Fruit fly (Drosophila melanogaster): Measurements from ENCODE around the gene CLIP-190.

The CLIP-190 gene

dm6 chr2L:17452624-17453023, 68.1 kb downstream of the CLIP-190 start, which contains the start of gene CG5050:
CG5050 (plus strand) TSS chr2L:17452924.
- TF ChIP-seq CG17806 (tag; optimal IDR thresholded peaks at IDR 0.05) (no peak), CG8301 (tag; optimal IDR thresholded peaks at IDR 0.05) (no peak), EcR (GFP tag; optimal IDR thresholded peaks at IDR 0.05) (no peak), Snoo (tag; optimal IDR thresholded peaks at IDR 0.05) (no peak), CG15710 (tag; optimal IDR thresholded peaks at IDR 0.05) (no peak), CG34367 (tag; optimal IDR thresholded peaks at IDR 0.05) (no peak), CG9948 (tag; optimal IDR thresholded peaks at IDR 0.05) (no peak), CG13204 (GFP tag; optimal IDR thresholded peaks at IDR 0.05) (no peak), CG8159 (tag; optimal IDR thresholded peaks at IDR 0.05) (no peak), fd96Ca (GFP tag; IDR thresholded peaks at IDR 0.05) (no peak), rn (GFP tag; IDR thresholded peaks at IDR 0.05) (no peak), CG14655 (GFP tag; optimal IDR thresholded peaks at IDR 0.05) (no peak), Pif1B (GFP tag; optimal IDR thresholded peaks at IDR 0.05) (no peak)

- no peak for TF ChIP-seq CG10348 (GFP tag; IDR thresholded peaks at IDR 0.05)
- no peak for TF ChIP-seq CG13204 (GFP tag; optimal IDR thresholded peaks at IDR 0.05)
- TF ChIP-seq Ets98B (GFP tag; IDR thresholded peaks at IDR 0.05) = no peak
- TF ChIP-seq CG34367 (tag; optimal IDR thresholded peaks at IDR 0.05) = no peak
- no peak for TF ChIP-seq gl (tag; optimal IDR thresholded peaks at IDR 0.05)
- no peak for TF ChIP-seq EcR (GFP tag; optimal IDR thresholded peaks at IDR 0.05)
- no peak for TF ChIP-seq CG15710 (tag; optimal IDR thresholded peaks at IDR 0.05)
- TF ChIP-seq rn (GFP tag; IDR thresholded peaks at IDR 0.05) = no peak
- TF ChIP-seq Pif1B (GFP tag; optimal IDR thresholded peaks at IDR 0.05) = no peak
- TF ChIP-seq CG9948 (tag; optimal IDR thresholded peaks at IDR 0.05) = no peak
- no peak for TF ChIP-seq CG12605 (GFP tag; IDR thresholded peaks at IDR 0.05)
- TF ChIP-seq Pif1A (GFP tag; optimal IDR thresholded peaks at IDR 0.05) = no peak
- TF ChIP-seq D1 (tag; optimal IDR thresholded peaks at IDR 0.05) = no peak
- no peak for TF ChIP-seq CG4496 (GFP tag; IDR thresholded peaks at IDR 0.05)
These were observed 71.3 kb downstream of the CLIP-190 start, which contains the start of gene SPH93 for dm6 chr2L:17455823-17456222. SPH93 (minus strand) TSS chr2L:17455923.

dm6 chr2L:17457944-17458343, 73.4 kb downstream of the CLIP-190 start, which contains the start of gene CG18563:
CG18563 (minus strand) TSS chr2L:17458044.
- no peak for TF ChIP-seq CG10348 (GFP tag; IDR thresholded peaks at IDR 0.05)
- no peak for TF ChIP-seq CG4496 (GFP tag; IDR thresholded peaks at IDR 0.05)
- TF ChIP-seq CG17806 (tag; optimal IDR thresholded peaks at IDR 0.05) = no peak
- no peak for TF ChIP-seq CG8301 (tag; optimal IDR thresholded peaks at IDR 0.05)
- TF ChIP-seq Pif1A (GFP tag; optimal IDR thresholded peaks at IDR 0.05) = no peak
- no peak for TF ChIP-seq CG32121 (GFP tag; IDR thresholded peaks at IDR 0.05)
- TF ChIP-seq Ets98B (GFP tag; IDR thresholded peaks at IDR 0.05) = no peak
- TF ChIP-seq CG8159 (tag; optimal IDR thresholded peaks at IDR 0.05) = no peak

Data from whole organism, pupa.